Fruit fly (Drosophila melanogaster): ENCODE data around the gene Mur29B.

Gene Mur29B

dm6 chr2L:8319858-8320525 lies 32.0 kb upstream of the Mur29B start, which contains the start of the genes mtsh and strat (continued):
- no peak for TF ChIP-seq eve (GFP tag; optimal IDR thresholded peaks at IDR 0.05)

DNA sequence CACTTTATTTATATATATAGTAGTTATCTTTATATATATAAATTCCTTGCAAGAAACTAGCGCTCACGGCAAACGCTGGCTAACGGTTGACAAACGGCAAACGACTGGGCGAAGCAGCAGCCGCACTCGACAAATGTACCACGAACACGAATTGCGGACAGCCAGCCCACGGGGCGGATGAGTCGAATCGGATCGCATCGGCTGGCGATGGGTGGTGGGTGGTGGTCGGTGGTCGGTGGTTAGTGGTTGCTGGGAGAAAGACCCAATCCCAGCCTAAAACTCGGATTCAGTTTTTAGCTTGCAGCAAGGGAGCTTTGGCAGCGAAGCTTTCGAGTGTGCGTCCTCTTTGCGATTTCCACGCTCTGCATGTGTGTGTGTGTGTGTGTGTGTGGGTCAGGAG lies 26.8 kb upstream of the Mur29B start, which contains the start of gene CG7781:
CG7781 (minus strand) TSS at position 260 of the 400 bp plus-strand sequence.
- 0 out of 2 replicates have a peak, but pooled peaks have one; percentile 11 for TF ChIP-seq CG32767 (GFP tag; IDR thresholded peaks at IDR 0.05)
- TF ChIP-seq E2f1 (GFP tag; IDR thresholded peaks at IDR 0.05) = 0 out of 2 replicates have a peak, but pooled peaks have one; percentile 19
- TF ChIP-seq wdn (GFP tag; IDR thresholded peaks at IDR 0.05) = 0 out of 2 replicates have a peak, but pooled peaks have one; percentile 11
- 0 out of 3 replicates have a peak, but pooled peaks have one; percentile 52 for TF ChIP-seq ci (GFP tag; IDR thresholded peaks at IDR 0.05)
- TF ChIP-seq z (GFP tag; IDR thresholded peaks at IDR 0.05) = peak; percentile 76
- TF ChIP-seq Lim3 (GFP tag; IDR thresholded peaks at IDR 0.05) = no peak
- no peak for TF ChIP-seq CG15601 (tag; optimal IDR thresholded peaks at IDR 0.05)
- TF ChIP-seq cg (GFP tag; optimal IDR thresholded peaks at IDR 0.05) = peak; percentile 45
- TF ChIP-seq CG7372 (GFP tag; IDR thresholded peaks at IDR 0.05) = 0 out of 2 replicates have a peak, but pooled peaks have one; percentile 40
- no peak for TF ChIP-seq CG11247 (GFP tag; IDR thresholded peaks at IDR 0.05)
- peak in 1 of 2 experiments; percentile 9 for TF ChIP-seq Trl (optimal IDR thresholded peaks at IDR 0.05)
- no peak for TF ChIP-seq Trl (GFP tag; optimal IDR thresholded peaks at IDR 0.05)
- TF ChIP-seq CG14441 (GFP tag; IDR thresholded peaks at IDR 0.05) = 0 out of 2 replicates have a peak, but pooled peaks have one; percentile 29
- TF ChIP-seq Dek (tag; optimal IDR thresholded peaks at IDR 0.05) = no peak
- 0 out of 2 replicates have a peak, but pooled peaks have one; percentile 24 for TF ChIP-seq slbo (GFP tag; IDR thresholded peaks at IDR 0.05)
- TF ChIP-seq grn (GFP tag; optimal IDR thresholded peaks at IDR 0.05) = no peak
- TF ChIP-seq Nf-YC (tag; optimal IDR thresholded peaks at IDR 0.05) = peak; percentile 7
- TF ChIP-seq ranshi (GFP tag; IDR thresholded peaks at IDR 0.05) = 0 out of 2 replicates have a peak, but pooled peaks have one; percentile 5
- TF ChIP-seq Doc2 (GFP tag; IDR thresholded peaks at IDR 0.05) = no peak
- no peak for TF ChIP-seq Mrtf (GFP tag; IDR thresholded peaks at IDR 0.05)
- TF ChIP-seq lbe (GFP tag; optimal IDR thresholded peaks at IDR 0.05) = no peak
- TF ChIP-seq Rfx (GFP tag; IDR thresholded peaks at IDR 0.05) = 0 out of 2 replicates have a peak, but pooled peaks have one; percentile 19
- TF ChIP-seq ewg (GFP tag; optimal IDR thresholded peaks at IDR 0.05) = peak; percentile 5
- peak; percentile 91 for TF ChIP-seq Deaf1 (tag; optimal IDR thresholded peaks at IDR 0.05)
- peak; percentile 77; the same call in 1 of the 4 replicates for TF ChIP-seq chinmo (GFP tag; IDR thresholded peaks at IDR 0.05; ENCODE audit: partially characterized antibody)
- no peak for TF ChIP-seq CG4360 (GFP tag; IDR thresholded peaks at IDR 0.05)
- TF ChIP-seq Sox100B (GFP tag; optimal IDR thresholded peaks at IDR 0.05) = no peak
- peak; percentile 70 for TF ChIP-seq Med (GFP tag)
- no peak for TF ChIP-seq maf-S (GFP tag; optimal IDR thresholded peaks at IDR 0.05)
- TF ChIP-seq CG18599 (GFP tag; optimal IDR thresholded peaks at IDR 0.05) = peak; percentile 7
- 0 out of 2 replicates have a peak, but pooled peaks have one; percentile 21 for TF ChIP-seq CG1024 (GFP tag; IDR thresholded peaks at IDR 0.05)

- TF ChIP-seq ttk (GFP tag; IDR thresholded peaks at IDR 0.05) (no peak), CG33213 (GFP tag; optimal IDR thresholded peaks at IDR 0.05) (no peak), sd (tag; optimal IDR thresholded peaks at IDR 0.05) (no peak), CG30403 (GFP tag; optimal IDR thresholded peaks at IDR 0.05) (peak; percentile 25), CG3281 (GFP tag; optimal IDR thresholded peaks at IDR 0.05) (peak; percentile 2), Oli (tag; optimal IDR thresholded peaks at IDR 0.05) (no peak), CG13296 (GFP tag; optimal IDR thresholded peaks at IDR 0.05) (peak; percentile 28), CG18599 (GFP tag; optimal IDR thresholded peaks at IDR 0.05) (peak; percentile 37), sens (GFP tag) (peak; percentile 18), salm (tag; optimal IDR thresholded peaks at IDR 0.05) (no peak), CG12391 (tag; optimal IDR thresholded peaks at IDR 0.05) (peak; percentile 42), CG2120 (GFP tag; optimal IDR thresholded peaks at IDR 0.05) (peak; percentile 15), CG11085 (GFP tag; IDR thresholded peaks at IDR 0.05) (no peak), slbo (GFP tag; IDR thresholded peaks at IDR 0.05) (no peak), Mad (GFP tag; optimal IDR thresholded peaks at IDR 0.05) (no peak), lab (GFP tag; optimal IDR thresholded peaks at IDR 0.05) (peak; percentile 46), row (GFP tag; IDR thresholded peaks at IDR 0.05) (peak; percentile 40)
Observed at dm6 chr2L:8326414-8327271, 25.3 kb upstream of the Mur29B start.
